Worm (Caenorhabditis elegans): ENCODE measurements around the gene fkb-4.

- TF ChIP-seq F49E8.2 (tag; optimal IDR thresholded peaks at IDR 0.05; ENCODE audit: insufficient read depth) (no peak), chd-7 (tag; optimal IDR thresholded peaks at IDR 0.05) (no peak), ama-1 (optimal IDR thresholded peaks at IDR 0.05) (no peak), ama-1 (GFP tag; optimal IDR thresholded peaks at IDR 0.05) (no peak), hlh-12 (tag; optimal IDR thresholded peaks at IDR 0.05) (no peak), madf-3 (GFP tag; IDR thresholded peaks at IDR 0.05) (no peak), ztf-18 (tag; optimal IDR thresholded peaks at IDR 0.05) (no peak), B0035.1 (tag; optimal IDR thresholded peaks at IDR 0.05) (no peak), bed-1 (GFP tag; IDR thresholded peaks at IDR 0.05) (no peak), snpc-1.1 (tag; optimal IDR thresholded peaks at IDR 0.05; ENCODE audit: insufficient read depth) (no peak), F52B5.7 (tag; optimal IDR thresholded peaks at IDR 0.05) (no peak)
Measured at ce11 chrV:12803274-12803673, 16.3 kb upstream of the fkb-4 start, which contains the start of gene srbc-45.

All from whole organism, young adult.